Fruit fly (Drosophila melanogaster) whole organism, wandering third instar larva: ENCODE data around the gene CG6006.

Experiments used
- Dfd ChIP-seq: fragments of >200 bp; optimal IDR thresholded peaks from 2 replicates; lab custom pipeline; 2017; ENCODE audit warnings: missing biosample characterization, missing genetic modification characterization
- Mio ChIP-seq: sonication (Bioruptor generic); optimal IDR thresholded peaks from 2 replicates; lab custom pipeline; 2016; ENCODE audit warnings: missing biosample characterization, missing genetic modification characterization
- ey ChIP-seq: fragments of 200-800 bp; sonication (Bioruptor generic); optimal IDR thresholded peaks from 2 replicates; lab custom pipeline; 2016; ENCODE audit warnings: missing biosample characterization, missing genetic modification characterization
- fru ChIP-seq: fragments of 200-800 bp; sonication (Bioruptor generic); optimal IDR thresholded peaks from 3 replicates; lab custom pipeline; 2016; ENCODE audit warnings: missing biosample characterization, mild to moderate bottlenecking, missing genetic modification characterization
- pan ChIP-seq: fragments of >200 bp; optimal IDR thresholded peaks from 2 replicates; lab custom pipeline; 2017
- psq ChIP-seq: fragments of 200-800 bp; sonication (Bioruptor generic); optimal IDR thresholded peaks from 3 replicates; lab custom pipeline; 2017; ENCODE audit warnings: missing biosample characterization, mild to moderate bottlenecking, missing genetic modification characterization, moderate library complexity
- usp ChIP-seq: fragments of >200 bp; optimal IDR thresholded peaks from 2 replicates; lab custom pipeline; 2017; ENCODE audit warnings: missing biosample characterization, missing genetic modification characterization

DNA sequence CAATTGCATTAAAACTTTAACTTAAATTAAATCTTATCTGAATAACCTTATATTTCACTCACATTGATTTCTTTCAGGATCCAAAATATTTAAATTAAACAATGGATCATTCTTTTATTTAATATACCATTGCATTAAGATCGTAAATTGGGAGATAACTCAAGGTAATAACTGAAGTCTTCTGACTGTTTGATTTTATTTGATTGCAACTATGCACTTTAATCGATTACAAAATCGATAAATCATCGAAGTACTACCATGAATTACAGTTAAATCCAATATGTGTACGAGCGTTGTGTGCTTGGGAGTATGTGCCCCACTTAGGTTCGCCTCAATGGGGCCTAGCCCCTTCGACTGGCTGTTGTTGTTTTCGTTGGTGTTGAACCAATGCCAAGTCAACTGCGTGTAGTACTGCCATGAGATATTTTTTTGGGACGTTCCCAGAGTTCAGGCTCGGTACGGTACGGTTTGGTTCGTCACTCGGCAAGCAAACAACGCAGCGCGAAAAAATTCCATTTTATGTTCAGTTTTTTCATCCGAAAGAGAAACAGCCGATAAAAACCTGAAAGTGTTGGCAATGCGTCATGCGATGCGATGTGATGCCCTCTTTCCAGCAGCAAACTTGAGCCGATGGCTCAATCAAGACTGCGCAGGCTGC is 57.2 kb downstream of the CG6006 start:
- no peak for TF ChIP-seq Dfd
- no peak for TF ChIP-seq usp (GFP tag; lab: Kevin White, UChicago)
- no peak for TF ChIP-seq pan (lab: Kevin White, UChicago)
- no peak for TF ChIP-seq psq (GFP tag; lab: Kevin White, UChicago)
- peak; percentile 16 for TF ChIP-seq fru
- no peak for TF ChIP-seq Mio (GFP tag; lab: Kevin White, UChicago)
- peak; percentile 5 for TF ChIP-seq ey (GFP tag; lab: Kevin White, UChicago)
